Worm (Caenorhabditis elegans): ENCODE data around the gene ctsa-4.1.

The ctsa-4.1 gene

ce11 chrII:6355396-6356346 lies 11.1 kb upstream of the ctsa-4.1 start, which contains the start of gene C32D5.11 (continued):
- no peak for TF ChIP-seq nhr-12 (tag; optimal IDR thresholded peaks at IDR 0.05)
- no peak for TF ChIP-seq nhr-76 (tag; optimal IDR thresholded peaks at IDR 0.05)
- no peak for TF ChIP-seq aha-1 (tag; optimal IDR thresholded peaks at IDR 0.05)
- TF ChIP-seq alr-1 (tag; optimal IDR thresholded peaks at IDR 0.05; ENCODE audit: borderline replicate concordance), result no peak
- peak; percentile 69 for TF ChIP-seq lin-13 (GFP tag; optimal IDR thresholded peaks at IDR 0.05)
- TF ChIP-seq efl-3 (GFP tag; optimal IDR thresholded peaks at IDR 0.05), result no peak
- TF ChIP-seq swsn-7 (tag; optimal IDR thresholded peaks at IDR 0.05), result peak; percentile 83
- TF ChIP-seq snu-23 (GFP tag; optimal IDR thresholded peaks at IDR 0.05), result peak; percentile 88
- no peak for TF ChIP-seq hlh-4 (tag; optimal IDR thresholded peaks at IDR 0.05)
- peak; percentile 80 to 86 for TF ChIP-seq lin-35 (GFP tag; optimal IDR thresholded peaks at IDR 0.05)
- peak; percentile 63 for TF ChIP-seq irx-1 (tag; optimal IDR thresholded peaks at IDR 0.05)
- no peak for TF ChIP-seq fkh-10 (GFP tag; optimal IDR thresholded peaks at IDR 0.05)
- peak; percentile 49 for TF ChIP-seq unc-130 (tag; optimal IDR thresholded peaks at IDR 0.05)
- TF ChIP-seq ceh-63 (GFP tag; optimal IDR thresholded peaks at IDR 0.05), result no peak
- TF ChIP-seq pqm-1 (tag; optimal IDR thresholded peaks at IDR 0.05), result no peak
- peak; percentile 67 for TF ChIP-seq blmp-1 (tag; optimal IDR thresholded peaks at IDR 0.05)
- TF ChIP-seq rnt-1 (tag; optimal IDR thresholded peaks at IDR 0.05), result peak; percentile 86
- no peak for TF ChIP-seq sox-4 (tag; optimal IDR thresholded peaks at IDR 0.05)
- TF ChIP-seq ceh-8 (GFP tag; optimal IDR thresholded peaks at IDR 0.05), result no peak
- peak; percentile 91 for TF ChIP-seq fkh-8 (tag; optimal IDR thresholded peaks at IDR 0.05)
- peak; percentile 49 for TF ChIP-seq lir-3 (tag; optimal IDR thresholded peaks at IDR 0.05; ENCODE audit: poor library complexity)
- peak; percentile 16 for TF ChIP-seq snpc-4 (tag; optimal IDR thresholded peaks at IDR 0.05)
- TF ChIP-seq mep-1 (tag; optimal IDR thresholded peaks at IDR 0.05), result peak; percentile 85
- peak in 2 of 6 experiments; percentile 17 to 45 for TF ChIP-seq elt-3 (tag; optimal IDR thresholded peaks at IDR 0.05)
- no peak for TF ChIP-seq hpl-2 (GFP tag; optimal IDR thresholded peaks at IDR 0.05)
- TF ChIP-seq sup-37 (GFP tag; optimal IDR thresholded peaks at IDR 0.05), result no peak
- no peak for TF ChIP-seq hlh-17 (GFP tag; optimal IDR thresholded peaks at IDR 0.05; ENCODE audit: borderline replicate concordance)
- peak; percentile 68 for TF ChIP-seq dsc-1 (tag; optimal IDR thresholded peaks at IDR 0.05)
- TF ChIP-seq tbx-2 (tag; optimal IDR thresholded peaks at IDR 0.05), result peak; percentile 73
- TF ChIP-seq nhr-85 (tag), result peak; percentile 82
- no peak for TF ChIP-seq unc-98 (GFP tag; IDR thresholded peaks at IDR 0.05)
- no peak for TF ChIP-seq Y116A8C.19 (tag; optimal IDR thresholded peaks at IDR 0.05; ENCODE audit: borderline replicate concordance)
- TF ChIP-seq F16B12.6 (tag; optimal IDR thresholded peaks at IDR 0.05), result peak; percentile 54
- TF ChIP-seq ztf-4 (tag; optimal IDR thresholded peaks at IDR 0.05), result peak; percentile 63

ce11 chrII:6358232-6358631 lies 8.6 kb upstream of the ctsa-4.1 start:
- TF ChIP-seq mep-1 (tag; optimal IDR thresholded peaks at IDR 0.05) (no peak), nhr-76 (tag; optimal IDR thresholded peaks at IDR 0.05) (no peak), ztf-4 (tag; optimal IDR thresholded peaks at IDR 0.05) (no peak), fkh-4 (tag; optimal IDR thresholded peaks at IDR 0.05; ENCODE audit: borderline replicate concordance) (no peak), sptf-1 (tag; optimal IDR thresholded peaks at IDR 0.05) (no peak), egl-27 (tag; optimal IDR thresholded peaks at IDR 0.05) (no peak), unc-30 (tag; optimal IDR thresholded peaks at IDR 0.05) (no peak)

DNA sequence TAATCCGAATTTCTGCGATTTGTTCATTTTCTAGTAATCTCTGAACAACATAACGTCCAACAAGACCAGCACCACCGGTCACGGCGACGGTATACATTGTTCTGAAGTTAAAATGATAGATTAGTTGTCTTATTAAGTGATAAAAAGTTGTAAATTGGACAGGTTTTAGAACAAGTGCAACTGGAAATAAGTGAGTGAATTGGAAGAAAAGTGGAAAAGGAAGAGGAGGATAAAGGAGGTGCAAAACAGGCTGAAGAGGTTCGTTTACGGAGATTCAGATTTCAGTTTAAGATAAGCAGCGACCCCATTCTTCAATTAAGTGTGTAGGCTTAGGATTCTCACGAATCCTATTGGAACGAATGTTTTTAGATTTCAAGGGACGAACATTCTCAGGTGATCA lies 7.9 kb upstream of the ctsa-4.1 start, which contains the start of gene C32D5.12:
Gene C32D5.12 (minus strand): TSS at position 101 of the 400 bp plus-strand sequence.
- TF ChIP-seq blmp-1 (tag; optimal IDR thresholded peaks at IDR 0.05) (peak; percentile 28), nhr-20 (tag; optimal IDR thresholded peaks at IDR 0.05) (no peak), ceh-82 (tag; optimal IDR thresholded peaks at IDR 0.05) (no peak), pqm-1 (tag; optimal IDR thresholded peaks at IDR 0.05) (no peak)
